Worm (Caenorhabditis elegans): ENCODE results near the gene ptr-5.

DNA sequence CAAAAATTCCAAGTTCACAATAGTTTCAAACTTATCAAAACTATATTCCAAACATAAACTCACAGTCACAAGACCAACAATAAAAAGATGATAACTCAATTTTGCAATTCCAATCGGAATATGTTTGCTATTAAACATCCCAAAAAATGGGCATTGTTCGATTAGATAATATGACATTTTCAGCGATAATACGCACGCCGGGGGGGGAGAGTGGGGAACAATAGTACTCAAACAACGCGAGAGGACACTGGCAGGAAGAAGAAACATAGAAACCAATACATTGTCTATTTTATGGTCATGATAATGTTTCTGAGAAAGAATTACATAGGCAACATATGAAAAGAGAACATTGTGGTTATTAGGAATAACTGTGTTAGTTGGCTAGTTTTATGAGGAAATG is 57.5 kb downstream of the ptr-5 start:
- TF ChIP-seq ceh-44 (GFP tag; IDR thresholded peaks at IDR 0.05) (no peak), ztf-11 (tag; optimal IDR thresholded peaks at IDR 0.05) (no peak), ceh-82 (tag; optimal IDR thresholded peaks at IDR 0.05) (no peak), nhr-25 (tag; optimal IDR thresholded peaks at IDR 0.05; ENCODE audit: borderline replicate concordance, insufficient read depth) (no peak), attf-4 (tag; optimal IDR thresholded peaks at IDR 0.05) (no peak), nhr-10 (tag; optimal IDR thresholded peaks at IDR 0.05) (no peak), snpc-4 (tag; optimal IDR thresholded peaks at IDR 0.05) (no peak)

Measured in whole organism, L4 larva.